Fruit fly (Drosophila melanogaster) whole organism, prepupa: ENCODE measurements around the gene Lcp65Af.

ENCODE experiments used
- Blimp-1 ChIP-seq: fragments of 200-800 bp; sonication (Bioruptor generic); optimal IDR thresholded peaks from 3 replicates; lab custom pipeline; 2017; ENCODE audit warnings: missing biosample characterization, missing genetic modification characterization, mild to moderate bottlenecking, moderate library complexity, missing genetic modification reagents
- CG11294 ChIP-seq: fragments of 200-800 bp; sonication (Bioruptor generic); IDR thresholded peaks from 2 replicates; pipeline ENCODE4 v1.3.6; 2022; ENCODE audit warnings: missing biosample characterization, missing genetic modification characterization
- CG16779 ChIP-seq: fragments of 200-800 bp; sonication (Bioruptor generic); optimal IDR thresholded peaks from 3 replicates; lab custom pipeline; 2017; ENCODE audit warnings: missing biosample characterization, mild to moderate bottlenecking, missing genetic modification characterization
- CG3032 ChIP-seq: fragments of 200-800 bp; optimal IDR thresholded peaks from 2 replicates; lab custom pipeline; 2019; ENCODE audit warnings: missing biosample characterization, mild to moderate bottlenecking, missing genetic modification characterization, moderate library complexity
- CG31627 ChIP-seq: fragments of 200-800 bp; sonication (Bioruptor generic); optimal IDR thresholded peaks from 3 replicates; lab custom pipeline; 2016; ENCODE audit warnings: missing biosample characterization, missing genetic modification characterization
- CG32006 ChIP-seq: fragments of 200-800 bp; sonication (Bioruptor generic); optimal IDR thresholded peaks from 3 replicates; lab custom pipeline; 2017; ENCODE audit warnings: missing biosample characterization, mild to moderate bottlenecking, missing genetic modification characterization
- CG4318 ChIP-seq: fragments of 200-800 bp; sonication (Bioruptor generic); optimal IDR thresholded peaks from 3 replicates; lab custom pipeline; 2017; ENCODE audit warnings: missing biosample characterization, mild to moderate bottlenecking, missing genetic modification characterization
- CG6163 ChIP-seq: fragments of 200-800 bp; sonication (Bioruptor generic); IDR thresholded peaks from 3 replicates; pipeline ENCODE4 v1.3.6; 2022; ENCODE audit warnings: missing biosample characterization, missing genetic modification characterization
- CG6854 ChIP-seq: fragments of 200-800 bp; sonication (Bioruptor generic); optimal IDR thresholded peaks from 2 replicates; lab custom pipeline; 2017; ENCODE audit warnings: missing biosample characterization, mild to moderate bottlenecking, missing genetic modification characterization
- CG8319 ChIP-seq: fragments of 200-800 bp; sonication (Bioruptor generic); optimal IDR thresholded peaks from 3 replicates; lab custom pipeline; 2016; ENCODE audit warnings: missing biosample characterization, missing genetic modification characterization
- CG8632 ChIP-seq: fragments of 200-800 bp; sonication (Bioruptor generic); optimal IDR thresholded peaks from 3 replicates; lab custom pipeline; 2016; ENCODE audit warnings: missing biosample characterization, missing genetic modification characterization
- CG9139 ChIP-seq: fragments of 200-800 bp; sonication (Bioruptor generic); optimal IDR thresholded peaks from 3 replicates; lab custom pipeline; 2017; ENCODE audit warnings: missing biosample characterization, mild to moderate bottlenecking, missing genetic modification characterization
- Eip93F ChIP-seq: fragments of 200-800 bp; sonication (Bioruptor generic); optimal IDR thresholded peaks from 2 replicates; lab custom pipeline; 2016; ENCODE audit warnings: missing biosample characterization, mild to moderate bottlenecking, missing genetic modification characterization
- Ets21C ChIP-seq: fragments of 200-800 bp; sonication (Bioruptor generic); optimal IDR thresholded peaks from 3 replicates; lab custom pipeline; 2016; ENCODE audit warnings: missing biosample characterization, missing genetic modification characterization
- Hr38 ChIP-seq: sonication (Bioruptor generic); optimal IDR thresholded peaks from 2 replicates; lab custom pipeline; 2016; ENCODE audit warnings: missing biosample characterization, missing genetic modification characterization
- Hr4 ChIP-seq: fragments of 200-800 bp; sonication (Bioruptor generic); optimal IDR thresholded peaks from 3 replicates; lab custom pipeline; 2016; ENCODE audit warnings: missing biosample characterization, missing genetic modification characterization
- Lpt ChIP-seq: fragments of 200-800 bp; sonication (Bioruptor generic); optimal IDR thresholded peaks from 3 replicates; lab custom pipeline; 2016; ENCODE audit warnings: missing biosample characterization, missing genetic modification characterization
- OdsH ChIP-seq: fragments of 200-800 bp; sonication (Bioruptor generic); optimal IDR thresholded peaks from 3 replicates; lab custom pipeline; 2016; ENCODE audit warnings: missing biosample characterization, missing genetic modification characterization
- Smox ChIP-seq: fragments of 200-800 bp; sonication (Bioruptor generic); optimal IDR thresholded peaks from 3 replicates; lab custom pipeline; 2016; ENCODE audit warnings: missing biosample characterization, missing genetic modification characterization
- Sox14 ChIP-seq: fragments of 200-800 bp; sonication (Bioruptor generic); optimal IDR thresholded peaks from 3 replicates; lab custom pipeline; 2016; ENCODE audit warnings: missing biosample characterization, missing genetic modification characterization
- acj6 ChIP-seq: fragments of 200-800 bp; sonication (Bioruptor generic); optimal IDR thresholded peaks from 3 replicates; lab custom pipeline; 2016; ENCODE audit warnings: missing biosample characterization, missing genetic modification characterization
- cyc ChIP-seq: fragments of 200-800 bp; sonication (Bioruptor generic); optimal IDR thresholded peaks from 3 replicates; lab custom pipeline; 2016; ENCODE audit warnings: missing biosample characterization, missing genetic modification characterization
- dac ChIP-seq: fragments of 200-800 bp; sonication (Bioruptor generic); optimal IDR thresholded peaks from 2 replicates; lab custom pipeline; 2017; ENCODE audit warnings: missing biosample characterization, mild to moderate bottlenecking, missing genetic modification characterization
- dsx ChIP-seq: fragments of 200-800 bp; optimal IDR thresholded peaks from 3 replicates; lab custom pipeline; 2019; ENCODE audit warnings: missing biosample characterization, mild to moderate bottlenecking, missing genetic modification characterization, moderate library complexity; ENCODE audit not compliant: poor library complexity, severe bottlenecking
- eg ChIP-seq: fragments of 200-800 bp; sonication (Bioruptor generic); IDR thresholded peaks from 3 replicates; pipeline ENCODE4 v1.3.6; 2022; ENCODE audit warnings: missing biosample characterization, missing genetic modification characterization
- esn ChIP-seq: fragments of 200-800 bp; sonication (Bioruptor generic); optimal IDR thresholded peaks from 2 replicates; lab custom pipeline; 2016; ENCODE audit warnings: missing biosample characterization, mild to moderate bottlenecking, missing genetic modification characterization, moderate library complexity
- fd85E ChIP-seq: fragments of 200-800 bp; sonication (Bioruptor generic); optimal IDR thresholded peaks from 3 replicates; lab custom pipeline; 2016; ENCODE audit warnings: missing biosample characterization, missing genetic modification characterization
- fkh ChIP-seq: fragments of 200-800 bp; sonication (Bioruptor generic); optimal IDR thresholded peaks from 3 replicates; lab custom pipeline; 2017; ENCODE audit warnings: missing biosample characterization, mild to moderate bottlenecking, missing genetic modification characterization, moderate library complexity
- lz ChIP-seq: fragments of 200-800 bp; sonication (Bioruptor generic); optimal IDR thresholded peaks from 3 replicates; lab custom pipeline; 2016; ENCODE audit warnings: missing biosample characterization, missing genetic modification characterization
- net ChIP-seq: fragments of 200-800 bp; sonication (Bioruptor generic); optimal IDR thresholded peaks from 3 replicates; lab custom pipeline; 2016; ENCODE audit warnings: missing biosample characterization, missing genetic modification characterization
- pdm3 ChIP-seq: fragments of 200-800 bp; sonication (Bioruptor generic); optimal IDR thresholded peaks from 3 replicates; lab custom pipeline; 2016; ENCODE audit warnings: missing biosample characterization, missing genetic modification characterization
- salr ChIP-seq, 2 experiments: fragments of 200-800 bp; sonication (Bioruptor generic); optimal IDR thresholded peaks; 3 replicates each; lab custom pipeline; 2016 to 2018; ENCODE audit warnings: missing biosample characterization in 2 of 2, missing genetic modification characterization in 2 of 2, mild to moderate bottlenecking in 1 of 2
- svp ChIP-seq: fragments of 200-800 bp; sonication (Bioruptor generic); peaks from one replicate; lab custom pipeline; 2016; ENCODE audit warnings: missing biosample characterization, missing genetic modification characterization
- vri ChIP-seq: fragments of 200-800 bp; sonication (Bioruptor generic); optimal IDR thresholded peaks from 3 replicates; lab custom pipeline; 2016; ENCODE audit warnings: missing biosample characterization, mild to moderate bottlenecking, missing genetic modification characterization

Gene Lcp65Af

dm6 chr3L:6139924-6140574 lies 3.5 kb upstream of the Lcp65Af start, which contains the start of gene Cpr65Av:
Gene Cpr65Av, minus strand, starts transcription at chr3L:6139974.
- TF ChIP-seq Eip93F, result no peak
- TF ChIP-seq dsx (GFP tag; lab: Kevin White, UChicago), result no peak
- peak; percentile 56 for TF ChIP-seq fkh (GFP tag; lab: Kevin White, UChicago)
- TF ChIP-seq CG11294 (GFP tag; lab: Robert Waterston, UW), result no peak

- TF ChIP-seq dac (no peak), Ets21C (GFP tag; lab: Kevin White, UChicago) (no peak), CG3032 (tag; lab: Kevin White, UChicago) (no peak), CG6163 (GFP tag; lab: Robert Waterston, UW) (no peak), Sox14 (no peak), vri (GFP tag; lab: Kevin White, UChicago) (no peak), lz (GFP tag; lab: Kevin White, UChicago) (no peak), CG4318 (no peak), esn (GFP tag; lab: Kevin White, UChicago) (no peak), Eip93F (no peak), net (GFP tag; lab: Kevin White, UChicago) (no peak), eg (GFP tag; lab: Robert Waterston, UW) (no peak), fkh (GFP tag; lab: Kevin White, UChicago) (no peak)
Observed at dm6 chr3L:6138586-6138985, 2.0 kb upstream of the Lcp65Af start.

dm6 chr3L:6138018-6138417 lies 1.4 kb upstream of the Lcp65Af start, which contains the start of gene Lcp65Ae:
Gene Lcp65Ae, minus strand, starts transcription at chr3L:6138118.
- TF ChIP-seq pdm3 (GFP tag; lab: Kevin White, UChicago) (no peak), CG8632 (GFP tag; lab: Kevin White, UChicago) (no peak), Lpt (GFP tag; lab: Kevin White, UChicago) (no peak), acj6 (no peak), vri (GFP tag; lab: Kevin White, UChicago) (no peak), Hr4 (GFP tag; lab: Kevin White, UChicago) (no peak), Blimp-1 (GFP tag; lab: Kevin White, UChicago) (no peak)
- TF ChIP-seq, all 60 proteins: peak for 0

DNA sequence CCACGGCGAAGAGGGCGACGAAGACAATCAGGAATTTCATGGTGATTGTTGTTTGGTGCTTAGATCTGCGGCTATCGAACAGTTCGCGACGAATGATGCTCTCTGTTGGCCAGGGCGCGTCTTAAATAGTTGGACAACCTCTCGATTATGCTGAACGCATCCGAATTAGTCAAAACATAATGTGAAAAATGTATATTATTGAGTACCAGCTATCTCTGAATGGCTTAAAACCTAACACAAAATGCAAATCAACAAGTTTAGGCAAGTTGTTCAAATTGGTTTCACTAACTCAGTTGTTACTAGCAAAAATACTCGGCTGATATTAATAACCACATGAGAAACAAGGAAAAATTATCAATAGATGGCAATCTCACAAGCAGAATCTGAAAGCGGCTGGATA lies 1.4 kb downstream of the Lcp65Af start, which contains the start of gene Lcp65Ag1:
Lcp65Ag1 (minus strand) TSS at position 101 of the 400 bp plus-strand sequence.
- no peak for TF ChIP-seq fd85E
- no peak for TF ChIP-seq CG9139 (GFP tag; lab: Kevin White, UChicago)
- no peak for TF ChIP-seq cyc (GFP tag; lab: Kevin White, UChicago)
- TF ChIP-seq net (GFP tag; lab: Kevin White, UChicago), result no peak
- TF ChIP-seq svp (GFP tag; lab: Kevin White, UChicago), result no peak

DNA sequence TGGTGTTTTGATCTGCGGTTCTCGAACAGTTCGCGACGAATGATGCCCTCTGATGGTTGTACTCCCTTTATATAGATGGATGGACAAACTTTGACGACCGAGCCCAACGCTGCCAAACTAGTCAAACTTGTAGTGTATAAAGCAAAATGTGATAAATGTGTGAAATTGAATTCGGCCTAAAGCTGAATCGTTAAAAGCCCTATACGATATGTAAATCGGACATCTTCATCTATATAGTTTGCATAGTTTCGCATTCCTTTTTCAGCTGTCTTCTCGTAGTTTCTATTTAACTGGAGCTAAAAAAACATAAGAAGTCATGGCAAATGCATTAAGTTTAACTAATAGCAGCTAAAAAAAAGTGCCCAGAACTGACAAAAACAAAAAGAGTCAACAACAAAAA lies 3.0 kb downstream of the Lcp65Af start, which contains the start of gene Lcp65Ag2:
Lcp65Ag2 (minus strand) TSS at position 48 of the 400 bp plus-strand sequence.
- TF ChIP-seq net (GFP tag; lab: Kevin White, UChicago), result no peak
- TF ChIP-seq CG6854 (GFP tag; lab: Kevin White, UChicago), result no peak
- no peak for TF ChIP-seq CG11294 (GFP tag; lab: Robert Waterston, UW)
- TF ChIP-seq esn (GFP tag; lab: Kevin White, UChicago), result no peak
- no peak for TF ChIP-seq Hr4 (GFP tag; lab: Kevin White, UChicago)

DNA sequence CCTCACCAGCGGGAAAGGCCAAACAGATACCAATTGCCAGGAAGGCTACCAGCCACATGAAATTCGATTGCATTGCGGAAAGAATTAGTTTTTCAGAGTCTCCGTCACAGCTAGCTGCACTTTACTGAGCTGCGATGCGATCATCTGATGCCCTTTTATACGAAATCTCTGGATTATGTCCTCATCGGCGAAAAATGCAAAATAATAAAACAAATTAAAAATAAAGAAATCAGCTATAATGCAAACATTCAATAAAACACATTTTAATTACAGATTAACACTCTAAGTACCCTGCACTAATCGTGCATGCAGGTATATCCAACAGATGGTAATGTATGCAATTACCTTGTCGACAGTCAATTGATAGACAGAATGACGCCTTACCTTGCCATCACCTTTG lies 4.6 kb downstream of the Lcp65Af start, which contains the start of gene Cpr65Au:
Cpr65Au (minus strand) TSS at position 101 of the 400 bp plus-strand sequence.
- TF ChIP-seq CG16779 (tag; lab: Kevin White, UChicago) (no peak), acj6 (no peak), vri (GFP tag; lab: Kevin White, UChicago) (no peak), Hr38 (GFP tag; lab: Kevin White, UChicago) (no peak), Smox (GFP tag; lab: Kevin White, UChicago) (no peak), cyc (GFP tag; lab: Kevin White, UChicago) (no peak), CG32006 (GFP tag; lab: Kevin White, UChicago) (no peak), CG31627 (GFP tag; lab: Kevin White, UChicago) (no peak), CG8319 (GFP tag; lab: Kevin White, UChicago) (no peak), esn (GFP tag; lab: Kevin White, UChicago) (no peak), lz (GFP tag; lab: Kevin White, UChicago) (no peak), OdsH (no peak), salr (GFP tag; optimal IDR thresholded peaks at IDR 0.05; lab: Kevin White, UChicago) (no peak)
